Fruit fly (Drosophila melanogaster): Measurements from ENCODE around the gene Ada3.

- no peak for TF ChIP-seq psq (optimal IDR thresholded peaks at IDR 0.05)
- no peak for TF ChIP-seq Dll (optimal IDR thresholded peaks at IDR 0.05)
- TF ChIP-seq CG8478 (optimal IDR thresholded peaks at IDR 0.05): no peak
Observed at dm6 chrX:18043691-18044090, 41.9 kb upstream of the Ada3 start, which contains the start of gene CG15373.
